Worm (Caenorhabditis elegans) whole organism, early embryonic: ENCODE results near the gene rga-5.

ENCODE experiments used
- B0310.2 ChIP-seq: sonication (generic microtip); optimal IDR thresholded peaks from 2 replicates; lab custom pipeline; 2016; ENCODE audit warnings: mild to moderate bottlenecking, missing genetic modification characterization, missing compliant biosample characterization
- F13C5.2 ChIP-seq: sonication (generic microtip); optimal IDR thresholded peaks from 2 replicates; lab custom pipeline; 2017; ENCODE audit warnings: mild to moderate bottlenecking, missing genetic modification characterization, inconsistent platforms, missing compliant biosample characterization
- aly-1 ChIP-seq: sonication (generic microtip); optimal IDR thresholded peaks from 2 replicates; lab custom pipeline; 2016; ENCODE audit warnings: missing genetic modification characterization, missing compliant biosample characterization
- ama-1 ChIP-seq: fragments of 150-350 bp; optimal IDR thresholded peaks from 2 replicates; lab custom pipeline; 2014
- ceh-13 ChIP-seq: fragments of 200-800 bp; sonication (Bioruptor generic); optimal IDR thresholded peaks from 2 replicates; lab custom pipeline; 2018; ENCODE audit warnings: mild to moderate bottlenecking, missing genetic modification characterization, missing compliant biosample characterization
- ceh-36 ChIP-seq: sonication (generic microtip); optimal IDR thresholded peaks from 2 replicates; lab custom pipeline; 2016; ENCODE audit warnings: missing genetic modification characterization, inconsistent platforms, missing compliant biosample characterization
- ets-7 ChIP-seq: sonication (generic microtip); optimal IDR thresholded peaks from 2 replicates; lab custom pipeline; 2016; ENCODE audit warnings: missing genotype, missing genetic modification characterization, missing compliant biosample characterization
- flt-1 ChIP-seq: fragments of 200-800 bp; sonication (Bioruptor generic); IDR thresholded peaks from 2 replicates; pipeline ENCODE4 v1.3.6; 2022; ENCODE audit warnings: missing genetic modification characterization, missing compliant biosample characterization
- hmbx-1 ChIP-seq: sonication (generic microtip); optimal IDR thresholded peaks from 2 replicates; lab custom pipeline; 2016; ENCODE audit warnings: mild to moderate bottlenecking, missing genetic modification characterization, missing compliant biosample characterization
- hmg-4 ChIP-seq: fragments of 200-800 bp; sonication (Bioruptor generic); optimal IDR thresholded peaks from 2 replicates; lab custom pipeline; 2018; ENCODE audit warnings: mild to moderate bottlenecking, missing genetic modification characterization, missing compliant biosample characterization
- hnd-1 ChIP-seq: sonication (generic microtip); optimal IDR thresholded peaks from 2 replicates; lab custom pipeline; 2016; ENCODE audit warnings: missing genetic modification characterization, missing compliant biosample characterization
- pes-1 ChIP-seq: fragments of 200-800 bp; sonication (Bioruptor generic); IDR thresholded peaks from 2 replicates; pipeline ENCODE4 v1.3.6; 2022; ENCODE audit warnings: missing genetic modification reagents, missing genetic modification characterization, missing compliant biosample characterization
- scrt-1 ChIP-seq: fragments of 200-800 bp; sonication (Bioruptor generic); IDR thresholded peaks from 2 replicates; pipeline ENCODE4 v1.3.6; 2022; ENCODE audit warnings: missing genetic modification characterization, missing compliant biosample characterization
- sea-1 ChIP-seq: fragments of 200-800 bp; sonication (Bioruptor generic); conservative IDR thresholded peaks from 2 replicates; pipeline ENCODE4 v1.3.6; 2022; ENCODE audit warnings: missing genetic modification characterization, missing compliant biosample characterization
- tbx-11 ChIP-seq: fragments of 200-800 bp; sonication (Bioruptor generic); IDR thresholded peaks from 2 replicates; pipeline ENCODE4 v1.3.6; 2022; ENCODE audit warnings: missing genetic modification characterization, missing compliant biosample characterization
- tbx-37 ChIP-seq: fragments of 200-800 bp; sonication (Bioruptor generic); conservative IDR thresholded peaks from 2 replicates; pipeline ENCODE4 v1.3.6; 2022; ENCODE audit warnings: missing genetic modification reagents, missing genetic modification characterization, missing compliant biosample characterization
- tra-4 ChIP-seq: sonication (generic microtip); optimal IDR thresholded peaks from 2 replicates; lab custom pipeline; 2017; ENCODE audit warnings: missing genetic modification characterization, missing compliant biosample characterization

The rga-5 gene

DNA sequence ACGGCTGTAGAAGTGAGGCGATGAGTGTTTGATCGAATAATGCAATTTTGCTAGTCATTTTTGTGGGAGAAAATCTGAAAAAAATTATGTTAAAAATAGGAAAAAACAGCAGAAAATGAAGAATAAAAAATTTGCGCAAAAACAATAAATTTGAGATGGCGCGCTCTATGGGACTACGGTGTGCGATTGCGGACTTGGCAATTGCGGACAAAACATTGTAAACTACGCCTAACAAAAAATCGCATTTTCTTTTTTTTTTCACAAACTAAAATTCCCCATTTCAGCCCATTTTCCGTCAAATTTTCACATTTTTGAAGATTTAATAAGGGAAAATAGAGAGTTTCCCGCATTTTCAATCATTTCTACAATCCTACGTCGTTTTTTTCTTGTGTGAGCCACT lies 39.0 kb upstream of the rga-5 start, which contains the start of the genes sas-6 and Y45F10D.7:
TSS of gene sas-6 (minus strand) at position 80 of the 400 bp plus-strand sequence.
TSS of gene Y45F10D.7 (plus strand) at position 256 of the 400 bp plus-strand sequence.
- 0 out of 2 replicates have a peak, but pooled peaks have one; percentile 47 for TF ChIP-seq pes-1 (GFP tag; lab: Robert Waterston, UW)
- 0 out of 2 replicates have a peak, but pooled peaks have one; percentile 22 for TF ChIP-seq flt-1
- peak; percentile 84 for TF ChIP-seq F13C5.2 (tag; lab: Kevin White, UChicago)
- TF ChIP-seq scrt-1 (GFP tag; lab: Robert Waterston, UW) = no peak
- no peak for TF ChIP-seq B0310.2
- 0 out of 2 replicates have a peak, but pooled peaks have one; percentile 40 for TF ChIP-seq tbx-11 (GFP tag; lab: Robert Waterston, UW)

- TF ChIP-seq ceh-36 (tag; lab: Kevin White, UChicago) = no peak
- TF ChIP-seq ama-1 (lab: Kevin White, UChicago) = peak; percentile 43
- TF ChIP-seq flt-1 = no peak
- TF ChIP-seq F13C5.2 (tag; lab: Kevin White, UChicago) = no peak
Measured at ce11 chrIV:13795249-13795909, 32.3 kb upstream of the rga-5 start.

DNA sequence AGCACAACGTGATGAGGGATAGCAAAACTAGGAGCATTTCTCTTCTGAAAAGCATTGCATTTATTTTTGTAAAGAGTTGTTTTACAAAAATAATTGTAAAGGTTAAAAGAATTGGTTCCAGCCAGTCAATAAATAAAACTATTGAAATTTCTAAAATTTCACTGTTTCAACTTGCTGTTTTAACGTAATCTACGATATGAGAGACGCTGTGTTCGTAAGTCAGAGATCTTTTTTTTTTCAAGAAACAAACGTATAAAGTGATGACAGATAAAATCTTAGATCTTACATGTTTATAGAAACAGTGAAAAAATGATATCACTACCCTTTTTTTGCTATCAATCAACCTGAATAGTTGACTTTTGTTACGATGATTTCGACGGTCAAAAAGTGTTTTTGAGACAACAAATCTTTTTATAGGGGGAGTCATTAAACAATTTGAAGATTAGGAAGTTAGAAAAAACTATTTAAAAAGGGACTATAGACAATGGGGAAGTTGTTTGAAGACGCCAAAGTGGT lies 29.8 kb upstream of the rga-5 start, which contains the start of gene Y45F10D.6:
TSS of gene Y45F10D.6 (minus strand) at position 51 of the 516 bp plus-strand sequence.
- TF ChIP-seq ama-1 (lab: Kevin White, UChicago) = no peak
- no peak for TF ChIP-seq aly-1 (tag; lab: Kevin White, UChicago)

DNA sequence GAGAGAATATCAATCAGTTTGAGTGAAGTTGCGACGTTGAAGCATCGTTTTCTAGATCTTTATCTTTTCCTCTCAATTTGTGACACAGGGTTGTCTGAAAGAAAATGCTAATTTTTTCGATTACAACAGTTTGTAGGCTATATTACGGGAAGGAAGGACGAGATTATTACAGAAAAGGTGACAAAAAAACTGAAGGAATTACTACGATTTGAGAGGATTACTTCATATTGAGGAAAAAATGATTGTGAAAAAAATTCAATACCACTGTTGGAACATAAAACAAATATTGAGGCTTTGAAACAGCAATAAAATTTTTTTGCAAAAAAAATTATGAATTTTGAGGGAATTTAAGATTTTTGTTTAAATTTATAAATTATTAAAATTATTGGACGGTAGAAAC lies 20.0 kb upstream of the rga-5 start, which contains the start of gene Y45F10D.14:
TSS of gene Y45F10D.14 (minus strand) at position 101 of the 400 bp plus-strand sequence.
- TF ChIP-seq F13C5.2 (tag; lab: Kevin White, UChicago) (no peak), hmg-4 (GFP tag; lab: Kevin White, UChicago) (no peak), ets-7 (tag; lab: Kevin White, UChicago) (no peak), pes-1 (GFP tag; lab: Robert Waterston, UW) (no peak), scrt-1 (GFP tag; lab: Robert Waterston, UW) (no peak), ceh-13 (GFP tag; lab: Kevin White, UChicago) (no peak), B0310.2 (no peak), ama-1 (lab: Kevin White, UChicago) (no peak), sea-1 (no peak), tra-4 (tag; lab: Kevin White, UChicago) (no peak), hnd-1 (tag; lab: Kevin White, UChicago) (no peak), tbx-37 (GFP tag; lab: Robert Waterston, UW) (no peak), flt-1 (no peak), ceh-36 (tag; lab: Kevin White, UChicago) (no peak), aly-1 (tag; lab: Kevin White, UChicago) (no peak), hmbx-1 (no peak)

ce11 chrIV:13820862-13821261 lies 6.8 kb upstream of the rga-5 start, which contains the start of gene Y45F10D.15:
TSS of gene Y45F10D.15 (minus strand) at chrIV:13820962.
- TF ChIP-seq ceh-36 (tag; lab: Kevin White, UChicago) = no peak
- no peak for TF ChIP-seq aly-1 (tag; lab: Kevin White, UChicago)
- TF ChIP-seq hmbx-1 = no peak
- no peak for TF ChIP-seq hmg-4 (GFP tag; lab: Kevin White, UChicago)
- TF ChIP-seq flt-1 = no peak
- TF ChIP-seq pes-1 (GFP tag; lab: Robert Waterston, UW) = no peak
- no peak for TF ChIP-seq hnd-1 (tag; lab: Kevin White, UChicago)
- no peak for TF ChIP-seq ama-1 (lab: Kevin White, UChicago)
- TF ChIP-seq ceh-13 (GFP tag; lab: Kevin White, UChicago) = no peak
- TF ChIP-seq tbx-11 (GFP tag; lab: Robert Waterston, UW) = no peak
- no peak for TF ChIP-seq tbx-37 (GFP tag; lab: Robert Waterston, UW)
- TF ChIP-seq ets-7 (tag; lab: Kevin White, UChicago) = no peak
- no peak for TF ChIP-seq sea-1
- TF ChIP-seq tra-4 (tag; lab: Kevin White, UChicago) = no peak
- no peak for TF ChIP-seq F13C5.2 (tag; lab: Kevin White, UChicago)
- no peak for TF ChIP-seq scrt-1 (GFP tag; lab: Robert Waterston, UW)
- TF ChIP-seq B0310.2 = no peak

- TF ChIP-seq ceh-13 (GFP tag; lab: Kevin White, UChicago) = no peak
- TF ChIP-seq F13C5.2 (tag; lab: Kevin White, UChicago) = no peak
- no peak for TF ChIP-seq hmg-4 (GFP tag; lab: Kevin White, UChicago)
- TF ChIP-seq ceh-36 (tag; lab: Kevin White, UChicago) = no peak
- no peak for TF ChIP-seq ets-7 (tag; lab: Kevin White, UChicago)
- no peak for TF ChIP-seq ama-1 (lab: Kevin White, UChicago)
- TF ChIP-seq hmbx-1 = no peak
- TF ChIP-seq tra-4 (tag; lab: Kevin White, UChicago) = no peak
- no peak for TF ChIP-seq hnd-1 (tag; lab: Kevin White, UChicago)
- no peak for TF ChIP-seq pes-1 (GFP tag; lab: Robert Waterston, UW)
- no peak for TF ChIP-seq B0310.2
- TF ChIP-seq flt-1 = no peak
- TF ChIP-seq sea-1 = no peak
- no peak for TF ChIP-seq tbx-11 (GFP tag; lab: Robert Waterston, UW)
Measured at ce11 chrIV:13826363-13826762, 1.3 kb upstream of the rga-5 start.

DNA sequence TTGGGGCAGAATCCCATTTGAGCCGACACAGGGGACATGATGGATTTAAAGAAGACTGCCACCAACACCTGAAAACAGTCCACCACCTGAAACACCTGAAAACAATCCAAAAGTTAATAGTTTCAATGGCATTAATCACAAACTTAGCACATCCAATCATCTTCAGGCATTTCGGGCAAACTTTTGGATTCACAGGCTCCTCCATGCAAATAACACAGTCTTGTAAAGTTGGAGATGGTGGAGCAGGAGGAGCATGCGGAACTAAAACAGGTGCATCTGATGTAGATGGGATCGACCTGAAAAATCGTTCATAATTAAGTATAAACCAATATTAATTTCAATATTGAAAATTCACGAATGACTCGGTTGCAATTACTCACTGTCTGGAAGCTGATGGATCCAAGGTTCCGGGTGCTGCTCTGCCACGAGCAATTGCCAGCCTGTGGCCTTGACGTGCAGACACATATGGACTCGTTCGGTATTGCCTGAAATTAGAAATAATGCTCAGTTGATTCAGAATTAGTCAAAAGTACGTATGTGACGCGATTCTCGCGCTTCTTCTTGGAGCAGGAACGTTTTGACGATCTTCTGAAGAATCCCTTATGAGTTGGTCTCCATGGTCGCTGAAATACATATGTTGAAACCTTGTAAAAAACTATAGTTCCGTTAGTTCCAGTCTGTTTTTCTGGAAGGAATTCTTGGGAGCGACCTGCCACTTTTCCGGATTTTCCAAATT lies 6.9 kb downstream of the rga-5 start:
- TF ChIP-seq ets-7 (tag; lab: Kevin White, UChicago) (no peak), ceh-13 (GFP tag; lab: Kevin White, UChicago) (no peak), flt-1 (no peak), hnd-1 (tag; lab: Kevin White, UChicago) (no peak), sea-1 (no peak), hmg-4 (GFP tag; lab: Kevin White, UChicago) (no peak), tra-4 (tag; lab: Kevin White, UChicago) (no peak), F13C5.2 (tag; lab: Kevin White, UChicago) (no peak), aly-1 (tag; lab: Kevin White, UChicago) (no peak), tbx-11 (GFP tag; lab: Robert Waterston, UW) (no peak), ceh-36 (tag; lab: Kevin White, UChicago) (no peak), pes-1 (GFP tag; lab: Robert Waterston, UW) (no peak), hmbx-1 (no peak), tbx-37 (GFP tag; lab: Robert Waterston, UW) (no peak), B0310.2 (no peak), scrt-1 (GFP tag; lab: Robert Waterston, UW) (no peak)
